Worm (Caenorhabditis elegans) whole organism, midembryonic: Measurements from ENCODE around the gene C03B1.9.

Source experiments
- cog-1 ChIP-seq: sonication (generic microtip); optimal IDR thresholded peaks from 2 replicates; lab custom pipeline; 2016; ENCODE audit warnings: missing genetic modification characterization, missing compliant biosample characterization
- klf-2 ChIP-seq: fragments of 200-800 bp; sonication (Bioruptor generic); conservative IDR thresholded peaks from 2 replicates; pipeline ENCODE4 v1.3.6; 2022; ENCODE audit warnings: missing genetic modification reagents, missing genetic modification characterization, missing compliant biosample characterization
- med-1 ChIP-seq: sonication (generic microtip); optimal IDR thresholded peaks from 2 replicates; lab custom pipeline; 2017; ENCODE audit warnings: missing genetic modification characterization, mild to moderate bottlenecking, missing compliant biosample characterization, antibody characterized with exemption, missing genetic modification reagents; ENCODE audit not compliant: insufficient read depth
- tab-1 ChIP-seq: fragments of 200-800 bp; sonication (Bioruptor generic); IDR thresholded peaks from 2 replicates; pipeline ENCODE4 v1.3.6; 2022; ENCODE audit warnings: missing genetic modification characterization, missing compliant biosample characterization
- ztf-23 ChIP-seq: fragments of 200-800 bp; sonication (Bioruptor generic); IDR thresholded peaks from 2 replicates; pipeline ENCODE4 v1.3.6; 2022; ENCODE audit warnings: missing genetic modification reagents, missing genetic modification characterization, missing compliant biosample characterization

ce11 chrX:6311391-6311790 is 35.5 kb downstream of the C03B1.9 start, which contains the start of gene npr-38:
- no peak for TF ChIP-seq cog-1
- TF ChIP-seq klf-2 (GFP tag; lab: Robert Waterston, UW) = no peak
- TF ChIP-seq ztf-23 = no peak
- no peak for TF ChIP-seq tab-1
- no peak for TF ChIP-seq med-1 (GFP tag; lab: Kevin White, UChicago)
